Worm (Caenorhabditis elegans) whole organism, early embryonic: Measurements from ENCODE around the gene Y47D7A.19.

Source experiments
- F13C5.2 ChIP-seq: sonication (generic microtip); optimal IDR thresholded peaks from 2 replicates; lab custom pipeline; 2017; ENCODE audit warnings: mild to moderate bottlenecking, missing genetic modification characterization, inconsistent platforms, missing compliant biosample characterization
- aly-1 ChIP-seq: sonication (generic microtip); optimal IDR thresholded peaks from 2 replicates; lab custom pipeline; 2016; ENCODE audit warnings: missing genetic modification characterization, missing compliant biosample characterization
- ama-1 ChIP-seq: fragments of 150-350 bp; optimal IDR thresholded peaks from 2 replicates; lab custom pipeline; 2014
- ceh-36 ChIP-seq: sonication (generic microtip); optimal IDR thresholded peaks from 2 replicates; lab custom pipeline; 2016; ENCODE audit warnings: missing genetic modification characterization, inconsistent platforms, missing compliant biosample characterization
- hmg-4 ChIP-seq: fragments of 200-800 bp; sonication (Bioruptor generic); optimal IDR thresholded peaks from 2 replicates; lab custom pipeline; 2018; ENCODE audit warnings: mild to moderate bottlenecking, missing genetic modification characterization, missing compliant biosample characterization

DNA sequence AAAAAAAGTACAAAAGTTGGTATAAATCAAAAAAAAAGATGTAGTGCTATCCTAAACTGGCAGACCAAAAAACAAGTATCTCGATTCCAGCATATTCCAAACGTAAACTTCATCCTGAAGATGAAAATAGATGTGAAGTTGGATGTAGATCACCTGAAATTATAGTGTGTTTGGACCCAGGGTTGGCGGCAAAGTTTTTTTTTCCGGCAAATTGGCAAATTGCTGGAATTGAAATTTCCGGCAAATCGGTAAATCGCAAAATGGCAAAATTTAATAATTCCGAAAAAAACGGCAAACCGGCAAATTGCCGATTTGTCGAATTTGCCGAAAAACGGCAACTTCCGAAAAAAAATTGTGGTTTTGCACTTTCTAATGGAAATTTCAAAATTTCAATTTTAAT is 39.7 kb upstream of the Y47D7A.19 start, which contains the start of gene F13A2.2:
- TF ChIP-seq ama-1 (no peak), aly-1 (tag; lab: Kevin White, UChicago) (no peak), F13C5.2 (tag; lab: Kevin White, UChicago) (no peak), hmg-4 (no peak), ceh-36 (tag; lab: Kevin White, UChicago) (no peak)
